Worm (Caenorhabditis elegans) whole organism, young adult: ENCODE data around the gene elb-1.

Experiments
- T26A5.8 ChIP-seq: sonication (generic microtip); optimal IDR thresholded peaks from 2 replicates; lab custom pipeline; 2016; ENCODE audit warnings: missing genetic modification characterization, missing compliant biosample characterization
- ama-1 ChIP-seq, 3 experiments: fragments of 150-350 bp in 1 of 3; sonication (generic microtip) in 2 of 3; optimal IDR thresholded peaks; 2 replicates each; lab custom pipeline; 2014 to 2018; ENCODE audit warnings: missing biosample characterization in 2 of 3, missing genetic modification characterization in 2 of 3, missing genetic modification reagents in 2 of 3
- chd-7 ChIP-seq: sonication (generic microtip); optimal IDR thresholded peaks from 2 replicates; lab custom pipeline; 2016; ENCODE audit warnings: mild to moderate bottlenecking, missing genetic modification characterization, moderate library complexity, missing compliant biosample characterization
- egrh-3 ChIP-seq: fragments of 200-800 bp; sonication (Bioruptor generic); IDR thresholded peaks from 2 replicates; pipeline ENCODE4 v1.3.6; 2022; ENCODE audit warnings: missing genetic modification reagents, missing genetic modification characterization, missing compliant biosample characterization
- him-1 ChIP-seq: sonication (generic microtip); optimal IDR thresholded peaks from 2 replicates; lab custom pipeline; 2016; ENCODE audit warnings: missing genotype, missing genetic modification reagents, missing genetic modification characterization, missing compliant biosample characterization
- lsy-27 ChIP-seq: sonication (generic microtip); optimal IDR thresholded peaks from 2 replicates; lab custom pipeline; 2017; ENCODE audit warnings: missing genetic modification characterization, mild to moderate bottlenecking, missing compliant biosample characterization, antibody characterized with exemption, missing genotype, borderline replicate concordance; ENCODE audit not compliant: insufficient read depth
- madf-8 ChIP-seq: fragments of 200-800 bp; sonication (Bioruptor generic); conservative IDR thresholded peaks from 2 replicates; pipeline ENCODE4 v1.3.6; 2022; ENCODE audit warnings: missing genetic modification reagents, missing genetic modification characterization, missing compliant biosample characterization
- ztf-25 ChIP-seq: fragments of 200-800 bp; sonication (Bioruptor generic); IDR thresholded peaks from 2 replicates; pipeline ENCODE4 v1.3.6; 2022; ENCODE audit warnings: missing genetic modification reagents, missing genetic modification characterization, missing compliant biosample characterization

ce11 chrIII:11669008-11669407, 50.2 kb downstream of the elb-1 start:
- TF ChIP-seq ztf-25 (GFP tag; lab: Robert Waterston, UW) (no peak), chd-7 (tag; lab: Kevin White, UChicago) (no peak), egrh-3 (GFP tag; lab: Robert Waterston, UW) (no peak), him-1 (tag; lab: Kevin White, UChicago) (no peak), ama-1 (optimal IDR thresholded peaks at IDR 0.05; lab: Kevin White, UChicago) (no peak), ama-1 (GFP tag; optimal IDR thresholded peaks at IDR 0.05; lab: Kevin White, UChicago) (no peak), T26A5.8 (tag; lab: Kevin White, UChicago) (no peak), lsy-27 (tag; lab: Kevin White, UChicago) (no peak), madf-8 (GFP tag; lab: Robert Waterston, UW) (no peak)
